Fruit fly (Drosophila melanogaster) whole organism, wandering third instar larva: ENCODE results near the gene CG31174.
A peak's percentile ranks its signal among the peaks of the same experiment; 100 is the strongest.

Experiments used
- Abd-B ChIP-seq: fragments of >200 bp; optimal IDR thresholded peaks from 2 replicates; lab custom pipeline; 2017; ENCODE audit warnings: missing biosample characterization, missing genetic modification characterization
- CG32264 ChIP-seq: fragments of 200-800 bp; sonication (Bioruptor generic); optimal IDR thresholded peaks from 2 replicates; lab custom pipeline; 2016; ENCODE audit warnings: missing biosample characterization, missing genetic modification characterization
- CG9705 ChIP-seq: fragments of 200-800 bp; sonication (Bioruptor generic); optimal IDR thresholded peaks from 2 replicates; lab custom pipeline; 2018; ENCODE audit warnings: missing biosample characterization, mild to moderate bottlenecking, missing genetic modification characterization
- CrebA ChIP-seq: fragments of 200-800 bp; sonication (Bioruptor generic); optimal IDR thresholded peaks from 2 replicates; lab custom pipeline; 2016; ENCODE audit warnings: missing biosample characterization, mild to moderate bottlenecking, missing genetic modification characterization, borderline replicate concordance
- Dfd ChIP-seq: fragments of >200 bp; optimal IDR thresholded peaks from 2 replicates; lab custom pipeline; 2017; ENCODE audit warnings: missing biosample characterization, missing genetic modification characterization
- Dif ChIP-seq: fragments of 200-275, 200-300 bp; sonication (Bioruptor generic); optimal IDR thresholded peaks from 2 replicates; lab custom pipeline; 2018; ENCODE audit warnings: missing biosample characterization, missing genetic modification characterization; ENCODE audit not compliant: partially characterized antibody
- GATAd ChIP-seq: sonication (Bioruptor generic); optimal IDR thresholded peaks from 2 replicates; lab custom pipeline; 2016; ENCODE audit warnings: missing biosample characterization, missing genetic modification characterization
- HLH106 ChIP-seq: fragments of 200-800 bp; optimal IDR thresholded peaks from 3 replicates; lab custom pipeline; 2019; ENCODE audit warnings: missing biosample characterization, mild to moderate bottlenecking, missing genetic modification characterization, moderate library complexity
- Hnf4 ChIP-seq: fragments of 200-800 bp; sonication (Bioruptor generic); optimal IDR thresholded peaks from 2 replicates; lab custom pipeline; 2016; ENCODE audit warnings: missing biosample characterization, mild to moderate bottlenecking, missing genetic modification characterization
- Hr78 ChIP-seq: fragments of >200 bp; optimal IDR thresholded peaks from 2 replicates; lab custom pipeline; 2017; ENCODE audit warnings: missing biosample characterization, missing genetic modification characterization
- Hr83 ChIP-seq: fragments of 200-300 bp; sonication (Bioruptor generic); optimal IDR thresholded peaks from 2 replicates; lab custom pipeline; 2016; ENCODE audit warnings: missing biosample characterization, mild to moderate bottlenecking, missing genetic modification characterization, moderate library complexity; ENCODE audit not compliant: poor library complexity, severe bottlenecking
- Jra ChIP-seq: sonication (Bioruptor generic); optimal IDR thresholded peaks from 2 replicates; lab custom pipeline; 2016; ENCODE audit warnings: missing biosample characterization, missing genetic modification characterization
- Mio ChIP-seq: sonication (Bioruptor generic); optimal IDR thresholded peaks from 2 replicates; lab custom pipeline; 2016; ENCODE audit warnings: missing biosample characterization, missing genetic modification characterization
- Myc ChIP-seq: fragments of >200 bp; optimal IDR thresholded peaks from 2 replicates; lab custom pipeline; 2017
- N ChIP-seq: fragments of >200 bp; optimal IDR thresholded peaks from 2 replicates; lab custom pipeline; 2018; ENCODE audit warnings: missing biosample characterization, missing external identifiers, missing genetic modification characterization
- OdsH ChIP-seq: fragments of 200-800 bp; sonication (Bioruptor generic); optimal IDR thresholded peaks from 2 replicates; lab custom pipeline; 2016; ENCODE audit warnings: missing biosample characterization, mild to moderate bottlenecking, missing genetic modification characterization
- Rel ChIP-seq, 2 experiments: fragments of 200-800 bp; sonication (Bioruptor generic) in 1 of 2; optimal IDR thresholded peaks; 2 replicates in 1 of 2; 3 replicates in 1 of 2; lab custom pipeline; 2016 to 2019; ENCODE audit warnings: mild to moderate bottlenecking in 2 of 2, missing biosample characterization in 2 of 2, missing genetic modification characterization in 2 of 2, moderate library complexity in 1 of 2
- Sp1 ChIP-seq: fragments of 200-800 bp; sonication (Bioruptor generic); optimal IDR thresholded peaks from 3 replicates; lab custom pipeline; 2019; ENCODE audit warnings: missing biosample characterization, mild to moderate bottlenecking, missing genetic modification characterization, moderate library complexity
- Vsx2 ChIP-seq: fragments of 200-300, 225-300 bp; sonication (Bioruptor generic); optimal IDR thresholded peaks from 2 replicates; lab custom pipeline; 2018; ENCODE audit warnings: missing biosample characterization, missing genetic modification characterization; ENCODE audit not compliant: partially characterized antibody
- br ChIP-seq: fragments of 200-800 bp; sonication (Bioruptor generic); optimal IDR thresholded peaks from 2 replicates; lab custom pipeline; 2016; ENCODE audit warnings: missing biosample characterization, missing genetic modification characterization
- brk ChIP-seq: fragments of 200-800 bp; sonication (Bioruptor generic); optimal IDR thresholded peaks from 2 replicates; lab custom pipeline; 2016; ENCODE audit warnings: missing biosample characterization, mild to moderate bottlenecking, missing genetic modification characterization
- dmrt93B ChIP-seq: fragments of 200-800 bp; sonication (Bioruptor generic); optimal IDR thresholded peaks from 2 replicates; lab custom pipeline; 2018; ENCODE audit warnings: missing biosample characterization, mild to moderate bottlenecking, missing genetic modification characterization
- ey ChIP-seq: fragments of 200-800 bp; sonication (Bioruptor generic); optimal IDR thresholded peaks from 2 replicates; lab custom pipeline; 2016; ENCODE audit warnings: missing biosample characterization, missing genetic modification characterization
- foxo ChIP-seq, 2 experiments: fragments of 200-800 bp; sonication (Bioruptor generic); optimal IDR thresholded peaks; 2 replicates in 1 of 2; 3 replicates in 1 of 2; lab custom pipeline; 2016 to 2017; ENCODE audit warnings: missing biosample characterization in 2 of 2, missing genetic modification characterization in 2 of 2
- fru ChIP-seq: fragments of 200-800 bp; sonication (Bioruptor generic); optimal IDR thresholded peaks from 3 replicates; lab custom pipeline; 2016; ENCODE audit warnings: missing biosample characterization, mild to moderate bottlenecking, missing genetic modification characterization
- h ChIP-seq: fragments of 200-800 bp; sonication (Bioruptor generic); optimal IDR thresholded peaks from 3 replicates; lab custom pipeline; 2016; ENCODE audit warnings: missing biosample characterization, mild to moderate bottlenecking, missing genetic modification characterization
- lola ChIP-seq: fragments of >200 bp; optimal IDR thresholded peaks from 2 replicates; lab custom pipeline; 2017; ENCODE audit warnings: missing biosample characterization, missing genetic modification characterization
- pan ChIP-seq: fragments of >200 bp; optimal IDR thresholded peaks from 2 replicates; lab custom pipeline; 2017
- psq ChIP-seq: fragments of 200-800 bp; sonication (Bioruptor generic); optimal IDR thresholded peaks from 3 replicates; lab custom pipeline; 2017; ENCODE audit warnings: missing biosample characterization, mild to moderate bottlenecking, missing genetic modification characterization, moderate library complexity
- rgr ChIP-seq: fragments of 200-800 bp; sonication (Bioruptor generic); optimal IDR thresholded peaks from 3 replicates; lab custom pipeline; 2016; ENCODE audit warnings: missing biosample characterization, mild to moderate bottlenecking, missing genetic modification characterization
- sage ChIP-seq: fragments of 200-800 bp; sonication (Bioruptor generic); optimal IDR thresholded peaks from 2 replicates; lab custom pipeline; 2016; ENCODE audit warnings: missing biosample characterization, mild to moderate bottlenecking, missing genetic modification characterization
- sv ChIP-seq: fragments of 200-800 bp; sonication (Bioruptor generic); optimal IDR thresholded peaks from 3 replicates; lab custom pipeline; 2016; ENCODE audit warnings: missing biosample characterization, missing genetic modification characterization
- tai ChIP-seq: sonication (Bioruptor generic); optimal IDR thresholded peaks from 2 replicates; lab custom pipeline; 2016; ENCODE audit warnings: missing biosample characterization, missing genetic modification characterization
- usp ChIP-seq: fragments of >200 bp; optimal IDR thresholded peaks from 2 replicates; lab custom pipeline; 2017; ENCODE audit warnings: missing biosample characterization, missing genetic modification characterization
- woc ChIP-seq: sonication (Bioruptor generic); optimal IDR thresholded peaks from 2 replicates; lab custom pipeline; 2016; ENCODE audit warnings: missing biosample characterization, mild to moderate bottlenecking, missing genetic modification characterization

The CG31174 gene

DNA sequence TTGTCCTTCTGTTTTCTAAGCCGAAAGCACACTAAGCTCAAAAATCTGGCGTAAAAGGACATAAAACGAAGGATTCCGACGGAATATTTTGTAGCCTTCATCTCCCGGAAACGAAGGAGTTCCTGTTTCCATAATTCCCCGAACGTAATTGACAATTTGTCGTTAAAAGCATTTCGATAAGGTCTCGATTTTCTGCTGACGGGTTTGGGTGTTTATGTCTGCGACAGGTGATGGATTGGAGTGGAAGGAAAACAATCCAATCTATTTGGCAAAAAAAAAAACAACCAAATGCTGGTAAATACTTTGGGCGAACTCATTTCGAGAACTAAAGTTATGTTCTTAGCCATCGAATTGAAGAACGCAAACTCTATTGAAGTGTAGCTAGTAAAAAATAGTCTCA lies 22.8 kb downstream of the CG31174 start, which contains the start of gene Gr93d:
TSS of gene Gr93d (minus strand) at position 101 of the 400 bp plus-strand sequence.
- TF ChIP-seq OdsH (GFP tag; lab: Kevin White, UChicago) (no peak), Rel (GFP tag; optimal IDR thresholded peaks at IDR 0.05; lab: Kevin White, UChicago) (no peak), Rel (tag; optimal IDR thresholded peaks at IDR 0.05; lab: Kevin White, UChicago) (no peak), Abd-B (GFP tag; lab: Kevin White, UChicago) (no peak), fru (GFP tag; lab: Kevin White, UChicago) (no peak), N (GFP tag; lab: Kevin White, UChicago) (no peak)
- TF ChIP-seq, all 38 proteins: peak for 0

DNA sequence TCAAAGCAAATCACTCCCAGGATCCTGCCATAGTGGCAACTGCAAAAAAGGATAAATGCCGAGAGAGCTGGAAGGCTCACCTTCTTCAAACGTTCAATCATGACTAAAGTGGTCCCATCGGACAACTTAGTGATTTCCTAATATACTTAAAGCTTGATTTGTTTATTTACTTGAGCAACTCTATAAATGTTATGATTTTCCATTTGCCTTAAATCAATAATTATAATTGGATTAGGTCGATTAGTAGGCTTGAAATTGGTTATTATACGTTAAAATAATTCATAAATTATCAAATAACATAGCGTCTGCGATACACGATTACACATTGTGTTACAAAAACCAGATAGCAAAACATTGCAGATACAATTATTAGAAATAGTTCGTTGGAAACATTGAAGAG lies 24.1 kb downstream of the CG31174 start, which contains the start of gene Gr93c:
TSS of gene Gr93c (minus strand) at position 101 of the 400 bp plus-strand sequence.
- TF ChIP-seq rgr (GFP tag; lab: Kevin White, UChicago): no peak
- no peak for TF ChIP-seq N (GFP tag; lab: Kevin White, UChicago)

- TF ChIP-seq pan: no peak
- TF ChIP-seq woc (GFP tag; lab: Kevin White, UChicago): no peak
- TF ChIP-seq Dif (GFP tag; lab: Kevin White, UChicago): no peak
- no peak for TF ChIP-seq Dfd (GFP tag; lab: Kevin White, UChicago)
- TF ChIP-seq Sp1 (GFP tag; lab: Kevin White, UChicago): no peak
- no peak for TF ChIP-seq Hr78
- TF ChIP-seq Hnf4 (GFP tag; lab: Kevin White, UChicago): no peak
- TF ChIP-seq Abd-B (GFP tag; lab: Kevin White, UChicago): no peak
- TF ChIP-seq rgr (GFP tag; lab: Kevin White, UChicago): no peak
- TF ChIP-seq Jra (GFP tag; lab: Kevin White, UChicago): no peak
- no peak for TF ChIP-seq foxo (GFP tag; optimal IDR thresholded peaks at IDR 0.05; lab: Kevin White, UChicago)
Measured at dm6 chr3R:21843665-21844064, 25.6 kb downstream of the CG31174 start, which contains the start of gene Gr93b. TSS of gene Gr93b (minus strand) at chr3R:21843765.

dm6 chr3R:21841474-21842376 lies 27.6 kb downstream of the CG31174 start:
- no peak for TF ChIP-seq HLH106 (tag; lab: Kevin White, UChicago)
- peak in 1 of 2 experiments; percentile 0 for TF ChIP-seq foxo (GFP tag; optimal IDR thresholded peaks at IDR 0.05; lab: Kevin White, UChicago)

dm6 chr3R:21840432-21840831 lies 28.9 kb downstream of the CG31174 start:
- no peak for TF ChIP-seq CrebA (GFP tag; lab: Kevin White, UChicago)
- TF ChIP-seq Rel (GFP tag; optimal IDR thresholded peaks at IDR 0.05; lab: Kevin White, UChicago): no peak
- TF ChIP-seq Rel (tag; optimal IDR thresholded peaks at IDR 0.05; lab: Kevin White, UChicago): no peak
- no peak for TF ChIP-seq woc (GFP tag; lab: Kevin White, UChicago)
- TF ChIP-seq Myc: no peak
- TF ChIP-seq lola (GFP tag; lab: Kevin White, UChicago): no peak
- no peak for TF ChIP-seq Hr83
- no peak for TF ChIP-seq psq (GFP tag; lab: Kevin White, UChicago)
- TF ChIP-seq ey: no peak

dm6 chr3R:21839636-21840035 lies 29.7 kb downstream of the CG31174 start:
- no peak for TF ChIP-seq GATAd
- no peak for TF ChIP-seq Hr83
- peak; percentile 32 for TF ChIP-seq rgr (GFP tag; lab: Kevin White, UChicago)
- no peak for TF ChIP-seq woc (GFP tag; lab: Kevin White, UChicago)
- TF ChIP-seq CG9705 (GFP tag; lab: Kevin White, UChicago): no peak
- TF ChIP-seq brk (GFP tag; lab: Kevin White, UChicago): no peak
- TF ChIP-seq Rel (GFP tag; optimal IDR thresholded peaks at IDR 0.05; lab: Kevin White, UChicago): no peak
- TF ChIP-seq Rel (tag; optimal IDR thresholded peaks at IDR 0.05; lab: Kevin White, UChicago): no peak
- no peak for TF ChIP-seq Vsx2 (GFP tag; lab: Kevin White, UChicago)
- TF ChIP-seq h (GFP tag; lab: Kevin White, UChicago): no peak
- TF ChIP-seq Dfd (GFP tag; lab: Kevin White, UChicago): no peak
- TF ChIP-seq ey: no peak
- TF ChIP-seq Mio (GFP tag; lab: Kevin White, UChicago): no peak
- no peak for TF ChIP-seq br
- TF ChIP-seq Hr78: no peak
- no peak for TF ChIP-seq dmrt93B
- no peak for TF ChIP-seq pan
- peak; percentile 4 for TF ChIP-seq psq (GFP tag; lab: Kevin White, UChicago)
- no peak for TF ChIP-seq CG32264
- TF ChIP-seq HLH106 (tag; lab: Kevin White, UChicago): peak; percentile 64
- no peak for TF ChIP-seq sage (GFP tag; lab: Kevin White, UChicago)
- no peak for TF ChIP-seq tai (GFP tag; lab: Kevin White, UChicago)
- TF ChIP-seq sv (GFP tag; lab: Kevin White, UChicago): no peak
- peak; percentile 70 for TF ChIP-seq Sp1 (GFP tag; lab: Kevin White, UChicago)
- TF ChIP-seq OdsH (GFP tag; lab: Kevin White, UChicago): peak; percentile 19
- no peak for TF ChIP-seq Myc
- TF ChIP-seq usp: no peak
- TF ChIP-seq CrebA (GFP tag; lab: Kevin White, UChicago): no peak
- TF ChIP-seq N (GFP tag; lab: Kevin White, UChicago): no peak
- TF ChIP-seq Jra (GFP tag; lab: Kevin White, UChicago): no peak
